Worm (Caenorhabditis elegans): ENCODE data around the gene C15H7.4.

ce11 chrIII:9697886-9698285 lies 42.2 kb upstream of the C15H7.4 start:
- TF ChIP-seq tbx-11 (GFP tag; IDR thresholded peaks at IDR 0.05): no peak
- TF ChIP-seq ceh-13 (GFP tag; optimal IDR thresholded peaks at IDR 0.05): no peak
- TF ChIP-seq flt-1 (GFP tag; IDR thresholded peaks at IDR 0.05): no peak
- TF ChIP-seq ama-1 (optimal IDR thresholded peaks at IDR 0.05): no peak
- TF ChIP-seq hmbx-1 (tag; optimal IDR thresholded peaks at IDR 0.05): no peak
- no peak for TF ChIP-seq tra-4 (tag; optimal IDR thresholded peaks at IDR 0.05)
- TF ChIP-seq tbx-37 (GFP tag; conservative IDR thresholded peaks at IDR 0.05): no peak
- TF ChIP-seq hnd-1 (tag; optimal IDR thresholded peaks at IDR 0.05): no peak
- TF ChIP-seq scrt-1 (GFP tag; IDR thresholded peaks at IDR 0.05): no peak

Data from whole organism, early embryonic.